Fruit fly (Drosophila melanogaster) whole organism, pupa: ENCODE data around the gene Tim17a1.
A peak's percentile ranks its signal among the peaks of the same experiment; 100 is the strongest.

ENCODE experiments used
- CG12605 ChIP-seq: fragments of 200-800 bp; sonication (Bioruptor generic); IDR thresholded peaks from 2 replicates; pipeline ENCODE4 v1.3.6; 2022; ENCODE audit warnings: missing biosample characterization, missing genetic modification characterization
- CG32121 ChIP-seq: fragments of 200-800 bp; sonication (Bioruptor generic); IDR thresholded peaks from 2 replicates; pipeline ENCODE4 v1.3.6; 2022; ENCODE audit warnings: missing biosample characterization, missing genetic modification characterization
- CG8301 ChIP-seq: fragments of 200-800 bp; sonication (Bioruptor generic); optimal IDR thresholded peaks from 2 replicates; lab custom pipeline; 2018; ENCODE audit warnings: missing biosample characterization, mild to moderate bottlenecking, missing genetic modification characterization
- CG9948 ChIP-seq: fragments of 200-800 bp; sonication (Bioruptor generic); optimal IDR thresholded peaks from 2 replicates; lab custom pipeline; 2018; ENCODE audit warnings: missing biosample characterization, mild to moderate bottlenecking, missing genetic modification characterization, moderate library complexity
- D1 ChIP-seq: fragments of 200-800 bp; sonication (Bioruptor generic); optimal IDR thresholded peaks from 2 replicates; lab custom pipeline; 2018; ENCODE audit warnings: missing biosample characterization, mild to moderate bottlenecking, missing genetic modification characterization, moderate library complexity
- EcR ChIP-seq: fragments of 200-800 bp; sonication (Bioruptor generic); optimal IDR thresholded peaks from 3 replicates; lab custom pipeline; 2019; ENCODE audit warnings: missing biosample characterization, missing genetic modification characterization, mild to moderate bottlenecking, moderate library complexity, missing genetic modification reagents
- Ets98B ChIP-seq: fragments of 200-800 bp; sonication (Bioruptor generic); IDR thresholded peaks from 2 replicates; pipeline ENCODE4 v1.3.6; 2022; ENCODE audit warnings: missing biosample characterization, missing genetic modification characterization
- Pif1A ChIP-seq: fragments of 200-800 bp; sonication (Bioruptor generic); optimal IDR thresholded peaks from 3 replicates; lab custom pipeline; 2016; ENCODE audit warnings: missing biosample characterization, missing genetic modification characterization
- rn ChIP-seq: fragments of 200-800 bp; sonication (Bioruptor generic); IDR thresholded peaks from 2 replicates; pipeline ENCODE4 v1.3.6; 2022; ENCODE audit warnings: missing biosample characterization, missing genetic modification characterization

DNA sequence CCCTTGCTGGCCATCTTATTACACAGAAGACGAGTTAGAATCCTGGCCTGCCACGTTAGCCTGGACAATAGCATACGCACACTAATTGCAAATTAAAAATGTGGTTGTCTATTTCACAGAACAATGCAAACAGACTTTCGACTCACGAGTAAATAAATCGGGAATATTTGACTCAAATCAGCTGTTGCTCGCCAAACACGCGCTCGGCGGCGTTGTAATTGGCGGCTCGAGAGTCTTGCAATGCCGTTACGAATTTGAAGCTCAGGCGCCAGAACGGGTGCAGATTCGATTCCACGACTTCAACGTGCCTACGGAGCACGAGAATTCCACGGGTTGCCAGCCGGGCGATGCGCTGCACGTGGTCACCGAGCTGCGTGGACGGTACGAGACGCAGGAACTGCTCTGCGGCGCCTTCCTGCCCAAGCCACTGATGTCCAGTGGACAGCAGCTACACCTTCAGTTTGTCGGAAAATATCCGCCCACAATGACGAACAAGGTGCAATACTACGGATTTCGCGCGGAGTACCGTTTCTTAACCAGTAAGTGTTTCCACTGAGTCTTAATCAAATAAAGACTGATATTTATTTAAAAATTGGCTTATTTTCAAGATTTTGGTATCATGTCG is 37.3 kb upstream of the Tim17a1 start, which contains the start of gene DNAlig3:
- TF ChIP-seq Ets98B (GFP tag; lab: Robert Waterston, UW) (no peak), CG32121 (GFP tag; lab: Robert Waterston, UW) (no peak), CG9948 (tag; lab: Kevin White, UChicago) (no peak), CG8301 (tag; lab: Kevin White, UChicago) (no peak), D1 (no peak), EcR (GFP tag; lab: Kevin White, UChicago) (no peak), Pif1A (no peak), CG12605 (peak; percentile 35; the same call in 1 of the 2 replicates), rn (GFP tag; lab: Robert Waterston, UW) (no peak)
